Worm (Caenorhabditis elegans): ENCODE data around the gene tmem-258.

Gene tmem-258

DNA sequence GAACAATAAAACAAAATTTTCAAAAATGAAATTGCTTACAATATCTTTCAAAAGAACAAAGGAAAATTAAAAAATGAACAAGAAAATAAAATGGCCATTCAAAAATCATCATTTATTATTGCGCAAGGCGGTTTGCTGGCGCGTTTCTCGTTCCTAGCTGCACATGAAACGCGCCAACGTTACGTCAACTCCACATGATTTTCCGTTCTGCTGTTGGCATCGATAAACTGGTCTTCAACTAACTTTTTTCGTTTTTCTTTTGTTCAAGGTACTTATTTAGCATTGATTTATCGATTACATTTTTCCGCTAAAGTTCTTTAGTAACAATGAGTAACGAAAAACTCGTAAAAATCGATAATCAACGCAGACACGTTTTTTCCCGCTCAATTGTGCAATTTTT, 2.6 kb upstream of the tmem-258 start, which contains the start of the genes Y57E12AL.6 and Y57E12AL.1:
Gene Y57E12AL.6 (minus strand): TSS at position 75 of the 400 bp plus-strand sequence.
Gene Y57E12AL.1 (plus strand): TSS at position 135 of the 400 bp plus-strand sequence.
- TF ChIP-seq snpc-1.3 (tag; optimal IDR thresholded peaks at IDR 0.05; ENCODE audit: insufficient read depth) (peak; percentile 25), madf-10 (tag; optimal IDR thresholded peaks at IDR 0.05) (peak; percentile 49), K11D2.4 (GFP tag; IDR thresholded peaks at IDR 0.05) (peak; percentile 78), efl-1 (GFP tag; optimal IDR thresholded peaks at IDR 0.05) (peak; percentile 55), repo-1 (tag; optimal IDR thresholded peaks at IDR 0.05) (peak; percentile 48), madf-6 (GFP tag; IDR thresholded peaks at IDR 0.05) (peak; percentile 69), nhr-80 (tag; optimal IDR thresholded peaks at IDR 0.05) (peak; percentile 63), ZK185.1 (tag; optimal IDR thresholded peaks at IDR 0.05; ENCODE audit: poor library complexity, severe bottlenecking) (peak; percentile 78), lin-40 (tag; optimal IDR thresholded peaks at IDR 0.05) (peak; percentile 87), F23B12.7 (tag; optimal IDR thresholded peaks at IDR 0.05; ENCODE audit: insufficient read depth) (peak; percentile 58), nfyb-1 (GFP tag; IDR thresholded peaks at IDR 0.05) (0 out of 2 replicates have a peak, but pooled peaks have one; percentile 38), hsf-1 (GFP tag; IDR thresholded peaks at IDR 0.05) (no peak), zfh-2 (GFP tag; conservative IDR thresholded peaks at IDR 0.05) (0 out of 2 replicates have a peak, but pooled peaks have one; percentile 15), snpc-3.4 (tag; optimal IDR thresholded peaks at IDR 0.05) (peak; percentile 89), ztf-3 (GFP tag; optimal IDR thresholded peaks at IDR 0.05) (no peak), hlh-26 (GFP tag; conservative IDR thresholded peaks at IDR 0.05) (no peak), attf-3 (GFP tag; conservative IDR thresholded peaks at IDR 0.05) (peak; percentile 51; the same call in 1 of the 2 replicates), pbrm-1 (GFP tag; IDR thresholded peaks at IDR 0.05) (peak; percentile 46; the same call in 1 of the 2 replicates), tbp1 (GFP tag; optimal IDR thresholded peaks at IDR 0.05) (peak; percentile 46), let-607 (tag; optimal IDR thresholded peaks at IDR 0.05) (peak; percentile 33 to 82), fkh-3 (tag; optimal IDR thresholded peaks at IDR 0.05) (no peak), ama-1 (optimal IDR thresholded peaks at IDR 0.05) (no peak), ama-1 (GFP tag; optimal IDR thresholded peaks at IDR 0.05) (no peak), rcor-1 (GFP tag; IDR thresholded peaks at IDR 0.05) (peak; percentile 43; the same call in 1 of the 2 replicates), cebp-1 (GFP tag; IDR thresholded peaks at IDR 0.05) (0 out of 2 replicates have a peak, but pooled peaks have one; percentile 37), cebp-1 (tag; optimal IDR thresholded peaks at IDR 0.05) (peak; percentile 85), B0035.1 (tag; optimal IDR thresholded peaks at IDR 0.05) (no peak), mel-28 (tag; optimal IDR thresholded peaks at IDR 0.05; ENCODE audit: borderline replicate concordance) (peak; percentile 16), dox-1 (GFP tag; IDR thresholded peaks at IDR 0.05) (peak; percentile 87), Y53G8AR.9 (GFP tag; conservative IDR thresholded peaks at IDR 0.05) (peak; percentile 70; the same call in 1 of the 2 replicates), die-1 (tag; optimal IDR thresholded peaks at IDR 0.05) (peak; percentile 44), dpl-1 (GFP tag; optimal IDR thresholded peaks at IDR 0.05) (peak; percentile 45), lin-54 (GFP tag; optimal IDR thresholded peaks at IDR 0.05) (peak; percentile 82), tlf-1 (GFP tag; optimal IDR thresholded peaks at IDR 0.05) (peak; percentile 59), pha-4 (tag; optimal IDR thresholded peaks at IDR 0.05) (peak; percentile 38), xnd-1 (tag; optimal IDR thresholded peaks at IDR 0.05) (peak; percentile 22), ztf-26 (tag; optimal IDR thresholded peaks at IDR 0.05) (peak; percentile 55), mcd-1 (GFP tag; IDR thresholded peaks at IDR 0.05) (peak; percentile 80), F33H1.4 (GFP tag; IDR thresholded peaks at IDR 0.05) (peak; percentile 55; the same call in 1 of the 2 replicates), lsl-1 (GFP tag; optimal IDR thresholded peaks at IDR 0.05) (peak; percentile 56), gei-17 (GFP tag; optimal IDR thresholded peaks at IDR 0.05) (peak; percentile 35), sea-2 (GFP tag; IDR thresholded peaks at IDR 0.05) (no peak), hmg-1.2 (GFP tag; IDR thresholded peaks at IDR 0.05) (peak; percentile 43; the same call in 1 of the 2 replicates), K12H6.12 (tag; optimal IDR thresholded peaks at IDR 0.05) (peak; percentile 52), ztf-18 (tag; optimal IDR thresholded peaks at IDR 0.05) (peak; percentile 98), snpc-1.1 (tag; optimal IDR thresholded peaks at IDR 0.05; ENCODE audit: insufficient read depth) (peak; percentile 71), somi-1 (GFP tag; optimal IDR thresholded peaks at IDR 0.05) (peak; percentile 66), bed-2 (GFP tag; IDR thresholded peaks at IDR 0.05) (no peak)
